Worm (Caenorhabditis elegans) whole organism, L3 larva: Measurements from ENCODE around the gene F42F12.4.

Experiments
- aly-2 ChIP-seq: fragments of 150-350 bp; optimal IDR thresholded peaks from 2 replicates; lab custom pipeline; 2014; ENCODE audit warnings: missing biosample characterization, missing genetic modification characterization
- ceh-16 ChIP-seq: sonication (generic microtip); optimal IDR thresholded peaks from 2 replicates; lab custom pipeline; 2017; ENCODE audit warnings: missing biosample characterization, missing genetic modification characterization
- ceh-28 ChIP-seq: fragments of 150-350 bp; optimal IDR thresholded peaks from 2 replicates; lab custom pipeline; 2014; ENCODE audit warnings: missing biosample characterization, missing genetic modification reagents, missing genetic modification characterization
- jun-1 ChIP-seq: fragments of 150-350 bp; optimal IDR thresholded peaks from 2 replicates; lab custom pipeline; 2014; ENCODE audit warnings: missing biosample characterization, missing genetic modification reagents, missing genetic modification characterization

DNA sequence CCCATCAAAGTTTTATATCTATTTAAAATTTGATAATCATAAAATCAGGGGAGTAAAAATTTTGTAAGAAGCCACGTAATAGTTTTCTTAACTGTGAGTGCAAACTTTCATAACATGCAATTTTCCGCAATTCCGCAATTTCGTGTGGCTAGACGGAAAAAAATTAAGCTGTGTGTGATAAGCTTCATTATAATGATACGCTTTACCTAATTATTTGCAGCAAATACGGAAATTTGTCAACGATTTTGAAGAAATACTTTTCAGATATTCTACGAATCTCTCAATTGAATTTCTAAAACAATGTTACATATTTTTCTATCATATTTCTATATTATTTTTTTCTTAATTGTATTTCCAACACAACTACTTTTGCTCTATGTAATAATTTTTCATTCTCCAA lies 21.0 kb downstream of the F42F12.4 start, which contains the start of gene srd-46:
- TF ChIP-seq aly-2 (tag; lab: Kevin White, UChicago) (no peak), jun-1 (no peak), ceh-28 (tag; lab: Kevin White, UChicago) (no peak), ceh-16 (tag; lab: Kevin White, UChicago) (no peak)
